Fruit fly (Drosophila melanogaster): ENCODE results near the gene Diap1.

Diap1 gene

DNA sequence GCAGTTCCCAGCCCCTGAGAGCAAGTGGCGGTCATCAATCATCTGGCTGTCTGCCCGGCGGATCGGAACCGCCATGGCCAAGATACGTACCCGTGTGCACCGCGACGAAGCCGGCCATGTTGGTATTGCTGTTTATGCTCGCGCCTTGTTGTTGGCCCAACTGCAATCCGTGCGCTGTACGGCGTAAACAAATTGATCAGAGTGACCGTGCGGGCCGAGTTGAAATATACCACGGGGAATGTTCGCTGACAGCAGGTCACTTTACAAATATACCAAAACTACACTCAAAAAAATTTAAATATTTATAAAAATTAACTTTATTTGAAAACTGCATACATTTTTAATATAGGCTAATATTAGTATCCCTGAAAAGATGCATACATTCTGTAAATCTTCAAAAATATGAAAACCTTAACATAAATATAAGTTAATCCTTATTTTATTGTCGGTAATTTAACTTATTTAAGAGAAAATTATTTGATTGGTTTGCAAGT is 36.5 kb upstream of the Diap1 start, which contains the start of gene Tasp1 (continued):
- TF ChIP-seq CG4404 (GFP tag; IDR thresholded peaks at IDR 0.05) (no peak), CG30403 (GFP tag; optimal IDR thresholded peaks at IDR 0.05) (peak; percentile 63), al (GFP tag; IDR thresholded peaks at IDR 0.05) (peak; percentile 52; the same call in 1 of the 2 replicates), CG11695 (GFP tag; IDR thresholded peaks at IDR 0.05) (peak; percentile 55; the same call in 2 of the 3 replicates), Hr78 (GFP tag; optimal IDR thresholded peaks at IDR 0.05) (no peak), fru (optimal IDR thresholded peaks at IDR 0.05) (no peak), fd96Cb (tag; optimal IDR thresholded peaks at IDR 0.05) (peak; percentile 58), hbn (GFP tag; IDR thresholded peaks at IDR 0.05; ENCODE audit: partially characterized antibody) (peak; percentile 23; the same call in 1 of the 2 replicates), seq (GFP tag; IDR thresholded peaks at IDR 0.05) (no peak), dpn (GFP tag; optimal IDR thresholded peaks at IDR 0.05) (peak in 1 of 2 experiments; percentile 55), luna (GFP tag; optimal IDR thresholded peaks at IDR 0.05) (no peak), CG9876 (GFP tag; optimal IDR thresholded peaks at IDR 0.05) (no peak), NfI (GFP tag; optimal IDR thresholded peaks at IDR 0.05) (peak; percentile 45), CG15073 (GFP tag; optimal IDR thresholded peaks at IDR 0.05) (no peak), CG9609 (GFP tag; optimal IDR thresholded peaks at IDR 0.05) (no peak), CG16779 (GFP tag; IDR thresholded peaks at IDR 0.05) (no peak), aop (GFP tag; IDR thresholded peaks at IDR 0.05) (no peak), CG7556 (GFP tag; optimal IDR thresholded peaks at IDR 0.05) (no peak), trh (GFP tag; optimal IDR thresholded peaks at IDR 0.05) (no peak), Asciz (GFP tag; optimal IDR thresholded peaks at IDR 0.05) (no peak), E2f2 (GFP tag; IDR thresholded peaks at IDR 0.05) (peak; percentile 11; the same call in 1 of the 2 replicates), CG1529 (GFP tag; optimal IDR thresholded peaks at IDR 0.05) (no peak), hkb (optimal IDR thresholded peaks at IDR 0.05) (no peak), hkb (GFP tag; IDR thresholded peaks at IDR 0.05) (peak; percentile 74), CG13894 (tag; optimal IDR thresholded peaks at IDR 0.05) (no peak), eve (GFP tag; optimal IDR thresholded peaks at IDR 0.05) (no peak), kay (GFP tag; optimal IDR thresholded peaks at IDR 0.05) (peak; percentile 2), stwl (tag; optimal IDR thresholded peaks at IDR 0.05) (peak; percentile 47), CG18476 (GFP tag; optimal IDR thresholded peaks at IDR 0.05) (peak; percentile 35), Trl (optimal IDR thresholded peaks at IDR 0.05) (no peak), Trl (GFP tag; optimal IDR thresholded peaks at IDR 0.05) (no peak), scrt (GFP tag; optimal IDR thresholded peaks at IDR 0.05) (no peak), onecut (GFP tag; IDR thresholded peaks at IDR 0.05) (peak; percentile 54), Poxn (GFP tag; IDR thresholded peaks at IDR 0.05) (no peak), phol (tag; optimal IDR thresholded peaks at IDR 0.05) (peak; percentile 77), en (GFP tag; optimal IDR thresholded peaks at IDR 0.05) (no peak), CG12071 (GFP tag; optimal IDR thresholded peaks at IDR 0.05) (no peak), jing (GFP tag; optimal IDR thresholded peaks at IDR 0.05) (no peak), ash1 (GFP tag; optimal IDR thresholded peaks at IDR 0.05) (no peak), nerfin-1 (tag; optimal IDR thresholded peaks at IDR 0.05) (no peak), CG11723 (GFP tag; optimal IDR thresholded peaks at IDR 0.05) (no peak), Hr3 (GFP tag; optimal IDR thresholded peaks at IDR 0.05) (peak; percentile 49), HLH4C (GFP tag; IDR thresholded peaks at IDR 0.05; ENCODE audit: partially characterized antibody) (no peak), sna (GFP tag; IDR thresholded peaks at IDR 0.05; ENCODE audit: partially characterized antibody) (no peak), Fer3 (tag; optimal IDR thresholded peaks at IDR 0.05) (no peak), fd102C (GFP tag; optimal IDR thresholded peaks at IDR 0.05) (no peak), zen (tag; optimal IDR thresholded peaks at IDR 0.05) (peak; percentile 54), nau (GFP tag; optimal IDR thresholded peaks at IDR 0.05) (no peak), CG17829 (tag; optimal IDR thresholded peaks at IDR 0.05) (peak; percentile 80), Nf-YB (GFP tag; optimal IDR thresholded peaks at IDR 0.05) (peak; percentile 25), Ada2b (GFP tag; IDR thresholded peaks at IDR 0.05) (peak; percentile 62), jumu (GFP tag; optimal IDR thresholded peaks at IDR 0.05) (no peak)
